Fruit fly (Drosophila melanogaster) whole organism, embryonic: ENCODE data around the gene Ifrd1.

Experiments used
- BtbVII ChIP-seq: fragments of 200-800 bp; sonication (Bioruptor generic); optimal IDR thresholded peaks from 3 replicates; lab custom pipeline; 2017; ENCODE audit warnings: missing biosample characterization, mild to moderate bottlenecking, missing genetic modification characterization
- CG10274 ChIP-seq: fragments of 200-800 bp; sonication (Bioruptor generic); optimal IDR thresholded peaks from 3 replicates; lab custom pipeline; 2017; ENCODE audit warnings: missing biosample characterization, mild to moderate bottlenecking, missing genetic modification characterization
- CG12155 ChIP-seq: fragments of 200-800 bp; sonication (Bioruptor generic); optimal IDR thresholded peaks from 3 replicates; lab custom pipeline; 2016; ENCODE audit warnings: missing biosample characterization, missing genetic modification characterization
- CG15479 ChIP-seq: fragments of 200-800 bp; sonication (Bioruptor generic); optimal IDR thresholded peaks from 3 replicates; lab custom pipeline; 2019; ENCODE audit warnings: missing biosample characterization, mild to moderate bottlenecking, missing genetic modification characterization, moderate library complexity
- CG17612 ChIP-seq: fragments of 200-800 bp; sonication (Bioruptor generic); IDR thresholded peaks from 2 replicates; pipeline ENCODE4 v1.3.6; 2022; ENCODE audit warnings: missing biosample characterization, missing genetic modification characterization
- CG18011 ChIP-seq: fragments of 200-800 bp; sonication (Bioruptor generic); optimal IDR thresholded peaks from 2 replicates; lab custom pipeline; 2017; ENCODE audit warnings: missing biosample characterization, missing genetic modification characterization, mild to moderate bottlenecking, moderate library complexity, missing genotype
- CG34376 ChIP-seq: fragments of 200-800 bp; sonication (Bioruptor generic); optimal IDR thresholded peaks from 2 replicates; lab custom pipeline; 2018; ENCODE audit warnings: missing biosample characterization, mild to moderate bottlenecking, missing genetic modification characterization
- CG8089 ChIP-seq: fragments of 200-800 bp; sonication (Bioruptor generic); optimal IDR thresholded peaks from 3 replicates; lab custom pipeline; 2016; ENCODE audit warnings: missing biosample characterization, missing genetic modification characterization
- CG8924 ChIP-seq: fragments of 200-800 bp; optimal IDR thresholded peaks from 3 replicates; lab custom pipeline; 2019; ENCODE audit warnings: missing biosample characterization, mild to moderate bottlenecking, missing genetic modification characterization, moderate library complexity
- Camta ChIP-seq: fragments of 200-800 bp; sonication (Bioruptor generic); optimal IDR thresholded peaks from 2 replicates; lab custom pipeline; 2016; ENCODE audit warnings: missing biosample characterization, missing genetic modification characterization
- Deaf1 ChIP-seq: fragments of 200-800 bp; optimal IDR thresholded peaks from 3 replicates; lab custom pipeline; 2019; ENCODE audit warnings: missing biosample characterization, mild to moderate bottlenecking, missing genetic modification characterization, moderate library complexity
- E2f2 ChIP-seq: fragments of 200-800 bp; sonication (Bioruptor generic); IDR thresholded peaks from 2 replicates; pipeline ENCODE4 v1.3.6; 2022; ENCODE audit warnings: missing biosample characterization, missing genetic modification characterization
- ERR ChIP-seq: fragments of 200-800 bp; sonication (Bioruptor generic); optimal IDR thresholded peaks from 2 replicates; lab custom pipeline; 2016; ENCODE audit warnings: missing biosample characterization, missing genetic modification characterization
- Ets65A ChIP-seq: fragments of 200-800 bp; sonication (Bioruptor generic); peaks from one replicate; lab custom pipeline; 2016; ENCODE audit warnings: missing biosample characterization, missing genetic modification characterization
- GATAe ChIP-seq: fragments of 200-800 bp; sonication (Bioruptor generic); conservative IDR thresholded peaks from 2 replicates; pipeline ENCODE4 v1.3.6; 2022; ENCODE audit warnings: missing biosample characterization, missing genetic modification characterization
- Hr39 ChIP-seq: fragments of >200 bp; optimal IDR thresholded peaks from 2 replicates; lab custom pipeline; 2017
- Lpt ChIP-seq: fragments of >200 bp; optimal IDR thresholded peaks from 2 replicates; lab custom pipeline; 2018; ENCODE audit warnings: missing biosample characterization, missing genetic modification characterization
- MTF-1 ChIP-seq: fragments of 200-800 bp; sonication (Bioruptor generic); optimal IDR thresholded peaks from 2 replicates; lab custom pipeline; 2018; ENCODE audit warnings: missing biosample characterization, mild to moderate bottlenecking, missing genetic modification characterization, borderline replicate concordance
- Med ChIP-seq: fragments of 200-800 bp; sonication (Bioruptor generic); peaks from one replicate; lab custom pipeline; 2016; ENCODE audit warnings: missing biosample characterization, missing genetic modification characterization, mild to moderate bottlenecking, inconsistent platforms, moderate library complexity
- PHDP ChIP-seq: fragments of 200-800 bp; sonication (Bioruptor generic); optimal IDR thresholded peaks from 3 replicates; lab custom pipeline; 2018; ENCODE audit warnings: missing biosample characterization, mild to moderate bottlenecking, missing genetic modification characterization, moderate library complexity
- Pdp1 ChIP-seq, 2 experiments: fragments of 200-800 bp; sonication (Bioruptor generic); optimal IDR thresholded peaks; 3 replicates each; lab custom pipeline; 2016; ENCODE audit warnings: missing biosample characterization in 2 of 2, missing genetic modification characterization in 2 of 2, mild to moderate bottlenecking in 1 of 2, moderate library complexity in 1 of 2
- Spps ChIP-seq: fragments of 200-800 bp; sonication (Bioruptor generic); optimal IDR thresholded peaks from 2 replicates; lab custom pipeline; 2018; ENCODE audit warnings: missing biosample characterization, mild to moderate bottlenecking, missing genetic modification characterization
- Trl ChIP-seq, 3 experiments: fragments of >200 bp in 2 of 3; fragments of 200-800 bp in 1 of 3; sonication (Bioruptor generic) in 1 of 3; optimal IDR thresholded peaks; 2 replicates in 1 of 3; 3 replicates in 2 of 3; lab custom pipeline; 2016 to 2017; ENCODE audit warnings: missing biosample characterization in 1 of 3, missing genetic modification characterization in 1 of 3
- ase ChIP-seq: fragments of 200-800 bp; sonication (Bioruptor generic); IDR thresholded peaks from 3 replicates; pipeline ENCODE4 v1.3.6; 2022; ENCODE audit warnings: missing biosample characterization, missing genetic modification characterization
- btn ChIP-seq: fragments of 200-800 bp; sonication (Bioruptor generic); optimal IDR thresholded peaks from 2 replicates; lab custom pipeline; 2016; ENCODE audit warnings: missing biosample characterization, missing genetic modification characterization
- cad ChIP-seq: fragments of >200 bp; optimal IDR thresholded peaks from 2 replicates; lab custom pipeline; 2017; ENCODE audit warnings: missing biosample characterization, missing genetic modification characterization
- chinmo ChIP-seq: fragments of 200-800 bp; sonication (Bioruptor generic); IDR thresholded peaks from 4 replicates; pipeline ENCODE4 v1.3.6; 2022; ENCODE audit warnings: missing biosample characterization, missing genetic modification characterization; ENCODE audit not compliant: partially characterized antibody
- da ChIP-seq: fragments of 200-800 bp; sonication (Bioruptor generic); optimal IDR thresholded peaks from 2 replicates; lab custom pipeline; 2016; ENCODE audit warnings: missing biosample characterization, missing genetic modification characterization
- dmrt99B ChIP-seq: fragments of 200-800 bp; sonication (Bioruptor generic); optimal IDR thresholded peaks from 2 replicates; lab custom pipeline; 2018; ENCODE audit warnings: missing biosample characterization, mild to moderate bottlenecking, missing genetic modification characterization, moderate library complexity
- dpn ChIP-seq, 2 experiments: fragments of 200-800 bp; sonication (Bioruptor generic); optimal IDR thresholded peaks; 3 replicates each; lab custom pipeline; 2016; ENCODE audit warnings: missing biosample characterization in 2 of 2, missing genetic modification characterization in 2 of 2
- ems ChIP-seq: fragments of 200-800 bp; sonication (Bioruptor generic); optimal IDR thresholded peaks from 3 replicates; lab custom pipeline; 2016; ENCODE audit warnings: missing biosample characterization, missing genetic modification characterization
- fd64A ChIP-seq: fragments of 200-800 bp; sonication (Bioruptor generic); optimal IDR thresholded peaks from 3 replicates; lab custom pipeline; 2018; ENCODE audit warnings: missing biosample characterization, mild to moderate bottlenecking, missing genetic modification characterization
- grn ChIP-seq: fragments of 200-800 bp; sonication (Bioruptor generic); optimal IDR thresholded peaks from 3 replicates; lab custom pipeline; 2017; ENCODE audit warnings: missing biosample characterization, missing genetic modification characterization
- hb ChIP-seq: fragments of 200-800 bp; sonication (Bioruptor generic); IDR thresholded peaks from 3 replicates; pipeline ENCODE4 v1.3.6; 2022; ENCODE audit warnings: missing biosample characterization, missing genetic modification characterization; ENCODE audit not compliant: partially characterized antibody
- hth ChIP-seq: fragments of >200 bp; optimal IDR thresholded peaks from 2 replicates; lab custom pipeline; 2017; ENCODE audit warnings: inconsistent platforms
- inv ChIP-seq: fragments of 200-800 bp; sonication (Bioruptor generic); IDR thresholded peaks from 2 replicates; pipeline ENCODE4 v1.3.6; 2022; ENCODE audit warnings: missing biosample characterization, missing genetic modification characterization; ENCODE audit not compliant: partially characterized antibody
- ken ChIP-seq: fragments of 200-800 bp; sonication (Bioruptor generic); IDR thresholded peaks from 3 replicates; pipeline ENCODE4 v1.3.6; 2022; ENCODE audit warnings: missing biosample characterization, missing genetic modification characterization
- mam ChIP-seq: fragments of 200-800 bp; sonication (Bioruptor generic); optimal IDR thresholded peaks from 3 replicates; lab custom pipeline; 2016; ENCODE audit warnings: missing biosample characterization, missing genetic modification characterization
- mirr ChIP-seq: fragments of 200-800 bp; sonication (Bioruptor generic); optimal IDR thresholded peaks from 3 replicates; lab custom pipeline; 2018; ENCODE audit warnings: missing biosample characterization, mild to moderate bottlenecking, missing genetic modification characterization
- nau ChIP-seq: fragments of 200-800 bp; sonication (Bioruptor generic); optimal IDR thresholded peaks from 3 replicates; lab custom pipeline; 2017; ENCODE audit warnings: missing biosample characterization, mild to moderate bottlenecking, missing genetic modification characterization, missing genetic modification reagents
- nerfin-1 ChIP-seq: fragments of 200-800 bp; sonication (Bioruptor generic); optimal IDR thresholded peaks from 3 replicates; lab custom pipeline; 2019; ENCODE audit warnings: missing biosample characterization, mild to moderate bottlenecking, missing genetic modification characterization, moderate library complexity
- psq ChIP-seq: fragments of 200-800 bp; sonication (Bioruptor generic); optimal IDR thresholded peaks from 2 replicates; lab custom pipeline; 2017; ENCODE audit warnings: missing biosample characterization, missing genetic modification characterization
- repo ChIP-seq: fragments of 200-800 bp; sonication (Bioruptor generic); optimal IDR thresholded peaks from 2 replicates; lab custom pipeline; 2016; ENCODE audit warnings: missing biosample characterization, missing genetic modification characterization
- ro ChIP-seq: fragments of 200-800 bp; sonication (Bioruptor generic); IDR thresholded peaks from 2 replicates; pipeline ENCODE4 v1.3.6; 2022; ENCODE audit warnings: missing biosample characterization, missing genetic modification characterization
- sna ChIP-seq: fragments of 200-800 bp; sonication (Bioruptor generic); IDR thresholded peaks from 2 replicates; pipeline ENCODE4 v1.3.6; 2022; ENCODE audit warnings: missing biosample characterization, missing genetic modification characterization; ENCODE audit not compliant: partially characterized antibody
- tin ChIP-seq: fragments of 200-800 bp; sonication (Bioruptor generic); optimal IDR thresholded peaks from 3 replicates; lab custom pipeline; 2016; ENCODE audit warnings: missing biosample characterization, missing genetic modification characterization
- vvl ChIP-seq: fragments of 200-800 bp; sonication (Bioruptor generic); IDR thresholded peaks from 2 replicates; pipeline ENCODE4 v1.3.6; 2022; ENCODE audit warnings: missing biosample characterization, missing genetic modification characterization

Ifrd1 gene

DNA sequence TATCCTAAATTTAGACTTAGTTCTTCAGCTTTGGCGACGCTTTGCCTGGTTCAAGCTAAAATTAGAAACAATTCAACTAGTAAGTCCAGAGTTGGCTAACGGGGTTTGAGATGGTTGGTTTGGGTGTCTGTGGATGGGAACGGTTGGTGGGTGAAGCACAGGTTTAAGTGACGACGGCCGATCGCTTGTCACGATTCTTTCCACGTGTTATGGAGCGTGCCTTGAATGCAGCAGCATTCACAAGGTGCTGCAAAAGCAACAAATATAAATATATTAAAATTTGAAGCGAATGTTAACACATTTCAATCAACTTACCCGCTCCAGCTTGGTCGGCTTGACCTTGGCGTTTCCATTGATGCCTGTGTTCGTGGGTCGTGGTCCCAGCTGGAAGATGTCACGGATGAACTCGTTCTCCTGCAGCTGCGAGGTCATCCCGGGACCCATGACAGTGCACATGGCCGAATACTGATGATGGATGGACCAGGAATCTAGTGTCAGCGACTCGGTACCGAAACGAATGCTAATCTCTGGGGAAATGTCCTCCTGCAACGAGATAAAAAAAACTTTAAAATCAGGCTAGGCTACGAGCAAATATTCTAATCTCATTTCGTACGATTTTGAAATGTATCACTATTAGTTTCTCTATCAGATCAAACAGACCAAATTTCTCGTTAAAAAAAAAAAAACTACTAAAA lies 5.1 kb downstream of the Ifrd1 start, which contains the start of gene CG8813:
TSS of gene CG8813 (plus strand) at position 645 of the 695 bp plus-strand sequence.
- TF ChIP-seq Ets65A (GFP tag; lab: Kevin White, UChicago) (peak; percentile 78), Med (GFP tag; lab: Kevin White, UChicago) (peak; percentile 48), psq (GFP tag; lab: Kevin White, UChicago) (no peak), chinmo (GFP tag; lab: Robert Waterston, UW) (0 out of 4 replicates have a peak, but pooled peaks have one; percentile 66), repo (no peak), vvl (GFP tag; lab: Robert Waterston, UW) (peak; percentile 68; the same call in 1 of the 2 replicates), inv (GFP tag; lab: Robert Waterston, UW) (0 out of 2 replicates have a peak, but pooled peaks have one; percentile 16)

dm6 chr2L:2865560-2866309 lies 8.6 kb downstream of the Ifrd1 start:
- TF ChIP-seq grn = peak; percentile 52
- TF ChIP-seq dmrt99B = no peak
- no peak for TF ChIP-seq Med (GFP tag; lab: Kevin White, UChicago)
- no peak for TF ChIP-seq nau
- TF ChIP-seq CG12155 (GFP tag; lab: Kevin White, UChicago) = no peak
- no peak for TF ChIP-seq nerfin-1
- TF ChIP-seq mam = no peak
- no peak for TF ChIP-seq hth (lab: Kevin White, UChicago)
- peak; percentile 80 for TF ChIP-seq mirr
- no peak for TF ChIP-seq da
- TF ChIP-seq Hr39 (lab: Kevin White, UChicago) = no peak
- TF ChIP-seq ERR = no peak
- TF ChIP-seq Deaf1 (tag; lab: Kevin White, UChicago) = peak; percentile 66
- TF ChIP-seq hb (GFP tag; lab: Robert Waterston, UW) = no peak
- TF ChIP-seq Pdp1 (GFP tag; optimal IDR thresholded peaks at IDR 0.05; lab: Kevin White, UChicago) = peak in 1 of 2 experiments; percentile 55
- TF ChIP-seq GATAe (GFP tag; lab: Robert Waterston, UW) = 0 out of 2 replicates have a peak, but pooled peaks have one; percentile 30
- TF ChIP-seq CG34376 (GFP tag; lab: Kevin White, UChicago) = peak; percentile 57
- no peak for TF ChIP-seq CG17612 (GFP tag; lab: Robert Waterston, UW)
- no peak for TF ChIP-seq ase (GFP tag; lab: Robert Waterston, UW)
- no peak for TF ChIP-seq E2f2 (GFP tag; lab: Robert Waterston, UW)
- TF ChIP-seq sna (GFP tag; lab: Robert Waterston, UW) = no peak
- TF ChIP-seq CG8089 (GFP tag; lab: Kevin White, UChicago) = no peak
- no peak for TF ChIP-seq Trl (optimal IDR thresholded peaks at IDR 0.05; lab: Kevin White, UChicago)
- no peak for TF ChIP-seq Trl (GFP tag; optimal IDR thresholded peaks at IDR 0.05; lab: Kevin White, UChicago)
- peak; percentile 37 for TF ChIP-seq CG18011 (GFP tag; lab: Kevin White, UChicago)
- no peak for TF ChIP-seq ems (GFP tag; lab: Kevin White, UChicago)
- TF ChIP-seq ken (GFP tag; lab: Robert Waterston, UW) = no peak
- TF ChIP-seq Camta = no peak
- TF ChIP-seq MTF-1 = no peak
- no peak for TF ChIP-seq Spps
- no peak for TF ChIP-seq CG15479 (GFP tag; lab: Kevin White, UChicago)
- TF ChIP-seq cad = no peak
- TF ChIP-seq tin (GFP tag; lab: Kevin White, UChicago) = no peak
- no peak for TF ChIP-seq fd64A
- TF ChIP-seq dpn (GFP tag; optimal IDR thresholded peaks at IDR 0.05; lab: Kevin White, UChicago) = no peak
- no peak for TF ChIP-seq ro (GFP tag; lab: Robert Waterston, UW)
- no peak for TF ChIP-seq btn (GFP tag; lab: Kevin White, UChicago)
- no peak for TF ChIP-seq BtbVII
- no peak for TF ChIP-seq Lpt
- no peak for TF ChIP-seq PHDP
- TF ChIP-seq CG10274 (GFP tag; lab: Kevin White, UChicago) = no peak
- no peak for TF ChIP-seq CG8924
